Fruit fly (Drosophila melanogaster) whole organism, embryonic: ENCODE data around the gene CG15506.

Experiments used
- Antp ChIP-seq: fragments of 200-800 bp; sonication (Bioruptor generic); optimal IDR thresholded peaks from 3 replicates; lab custom pipeline; 2016; ENCODE audit warnings: missing biosample characterization, missing genetic modification characterization
- Awh ChIP-seq: fragments of 200-800 bp; sonication (Bioruptor generic); IDR thresholded peaks from 2 replicates; pipeline ENCODE4, ENCODE4 v1.3.6; 2022; ENCODE audit warnings: missing biosample characterization, missing genetic modification characterization
- CG10654 ChIP-seq: fragments of 200-800 bp; sonication (Bioruptor generic); optimal IDR thresholded peaks from 2 replicates; lab custom pipeline; 2016; ENCODE audit warnings: missing biosample characterization, missing genetic modification characterization
- CG11085 ChIP-seq: fragments of 200-800 bp; sonication (Bioruptor generic); IDR thresholded peaks from 2 replicates; pipeline ENCODE4 v1.3.6; 2022; ENCODE audit warnings: missing biosample characterization, missing genetic modification characterization
- CG11723 ChIP-seq: fragments of 200-800 bp; sonication (Bioruptor generic); optimal IDR thresholded peaks from 2 replicates; lab custom pipeline; 2017; ENCODE audit warnings: missing biosample characterization, mild to moderate bottlenecking, missing genetic modification characterization
- CG14441 ChIP-seq: fragments of 200-800 bp; sonication (Bioruptor generic); IDR thresholded peaks from 2 replicates; pipeline ENCODE4 v1.3.6; 2022; ENCODE audit warnings: missing biosample characterization, missing genetic modification characterization
- CG15073 ChIP-seq: fragments of 200-800 bp; sonication (Bioruptor generic); optimal IDR thresholded peaks from 2 replicates; lab custom pipeline; 2016; ENCODE audit warnings: missing biosample characterization, missing genetic modification characterization
- CG1602 ChIP-seq: fragments of 200-800 bp; sonication (Bioruptor generic); optimal IDR thresholded peaks from 3 replicates; lab custom pipeline; 2016; ENCODE audit warnings: missing biosample characterization, missing genetic modification characterization
- CG16779 ChIP-seq: fragments of 200-800 bp; sonication (Bioruptor generic); IDR thresholded peaks from 2 replicates; pipeline ENCODE4 v1.3.6; 2022; ENCODE audit warnings: missing biosample characterization, missing genetic modification characterization
- CG2116 ChIP-seq: fragments of 200-800 bp; sonication (Bioruptor generic); optimal IDR thresholded peaks from 3 replicates; lab custom pipeline; 2018; ENCODE audit warnings: missing biosample characterization, mild to moderate bottlenecking, missing genetic modification characterization
- CG34376 ChIP-seq: fragments of 200-800 bp; sonication (Bioruptor generic); optimal IDR thresholded peaks from 2 replicates; lab custom pipeline; 2018; ENCODE audit warnings: missing biosample characterization, mild to moderate bottlenecking, missing genetic modification characterization
- CG3726 ChIP-seq: fragments of 200-800 bp; sonication (Bioruptor generic); IDR thresholded peaks from 3 replicates; pipeline ENCODE4, ENCODE4 v1.3.6; 2022; ENCODE audit warnings: missing biosample characterization, missing genetic modification characterization
- CG3847 ChIP-seq: fragments of 200-800 bp; sonication (Bioruptor generic); IDR thresholded peaks from 2 replicates; pipeline ENCODE4 v1.3.6; 2022; ENCODE audit warnings: missing biosample characterization, missing genetic modification characterization
- CG42726 ChIP-seq: fragments of 200-800 bp; sonication (Bioruptor generic); IDR thresholded peaks from 2 replicates; pipeline ENCODE4 v1.3.6; 2022; ENCODE audit warnings: missing biosample characterization, missing genetic modification characterization; ENCODE audit not compliant: partially characterized antibody
- CG4707 ChIP-seq: fragments of 200-800 bp; sonication (Bioruptor generic); optimal IDR thresholded peaks from 2 replicates; lab custom pipeline; 2018; ENCODE audit warnings: missing biosample characterization, mild to moderate bottlenecking, missing genetic modification characterization, moderate library complexity
- CG6791 ChIP-seq: fragments of 200-800 bp; sonication (Bioruptor generic); IDR thresholded peaks from 3 replicates; pipeline ENCODE4 v1.3.6; 2022; ENCODE audit warnings: missing biosample characterization, missing genetic modification characterization; ENCODE audit not compliant: partially characterized antibody
- CG7786 ChIP-seq: fragments of 200-800 bp; sonication (Bioruptor generic); optimal IDR thresholded peaks from 2 replicates; lab custom pipeline; 2016; ENCODE audit warnings: missing biosample characterization, missing genetic modification characterization
- CG8359 ChIP-seq: fragments of 200-800 bp; sonication (Bioruptor generic); optimal IDR thresholded peaks from 2 replicates; lab custom pipeline; 2017; ENCODE audit warnings: missing biosample characterization, mild to moderate bottlenecking, missing genetic modification characterization, borderline replicate concordance
- CG8388 ChIP-seq: fragments of 200-800 bp; sonication (Bioruptor generic); optimal IDR thresholded peaks from 2 replicates; lab custom pipeline; 2019; ENCODE audit warnings: missing biosample characterization, mild to moderate bottlenecking, missing genetic modification characterization, moderate library complexity
- D19B ChIP-seq: fragments of 200-800 bp; sonication (Bioruptor generic); optimal IDR thresholded peaks from 2 replicates; lab custom pipeline; 2017; ENCODE audit warnings: missing biosample characterization, mild to moderate bottlenecking, missing genetic modification characterization
- Dll ChIP-seq: fragments of 200-800 bp; sonication (Bioruptor generic); IDR thresholded peaks from 4 replicates; pipeline ENCODE4 v1.3.6; 2022; ENCODE audit warnings: missing biosample characterization, missing genetic modification characterization; ENCODE audit not compliant: partially characterized antibody
- Eip74EF ChIP-seq, 2 experiments: fragments of 200-800 bp in 1 of 2; fragments of >200 bp in 1 of 2; sonication (Bioruptor generic) in 1 of 2; optimal IDR thresholded peaks; 2 replicates each; lab custom pipeline; 2017 to 2019; ENCODE audit warnings: missing biosample characterization in 2 of 2, missing genetic modification characterization in 2 of 2, mild to moderate bottlenecking in 1 of 2, moderate library complexity in 1 of 2
- H15 ChIP-seq: fragments of 200-800 bp; sonication (Bioruptor generic); IDR thresholded peaks from 3 replicates; pipeline ENCODE4 v1.3.6; 2022; ENCODE audit warnings: missing biosample characterization, missing genetic modification characterization
- Hand ChIP-seq: fragments of 200-800 bp; sonication (Bioruptor generic); optimal IDR thresholded peaks from 2 replicates; lab custom pipeline; 2017; ENCODE audit warnings: mild to moderate bottlenecking, missing biosample characterization, missing genetic modification reagents, missing genetic modification characterization
- Hr78 ChIP-seq, 2 experiments: fragments of 200-800 bp in 1 of 2; fragments of >200 bp in 1 of 2; sonication (Bioruptor generic) in 1 of 2; optimal IDR thresholded peaks; 2 replicates each; lab custom pipeline; 2017 to 2019; ENCODE audit warnings: missing biosample characterization in 2 of 2, missing genetic modification characterization in 2 of 2, mild to moderate bottlenecking in 1 of 2, moderate library complexity in 1 of 2
- Mad ChIP-seq: fragments of 200-800 bp; sonication (Bioruptor generic); optimal IDR thresholded peaks from 2 replicates; lab custom pipeline; 2016; ENCODE audit warnings: missing biosample characterization, missing genetic modification characterization
- NC2α ChIP-seq: fragments of 200-800 bp; sonication (Bioruptor generic); optimal IDR thresholded peaks from 2 replicates; lab custom pipeline; 2016; ENCODE audit warnings: missing biosample characterization, missing genetic modification characterization
- NFAT ChIP-seq: fragments of 200-800 bp; sonication (Bioruptor generic); IDR thresholded peaks from 2 replicates; pipeline ENCODE4 v1.3.6; 2022; ENCODE audit warnings: missing biosample characterization, missing genetic modification characterization
- Neu2 ChIP-seq: fragments of 200-800 bp; sonication (Bioruptor generic); optimal IDR thresholded peaks from 3 replicates; lab custom pipeline; 2016; ENCODE audit warnings: missing biosample characterization, missing genetic modification characterization, borderline replicate concordance
- Oli ChIP-seq: fragments of 200-800 bp; sonication (Bioruptor generic); optimal IDR thresholded peaks from 2 replicates; lab custom pipeline; 2018; ENCODE audit warnings: missing biosample characterization, mild to moderate bottlenecking, missing genetic modification characterization, moderate library complexity
- PHDP ChIP-seq: fragments of 200-800 bp; sonication (Bioruptor generic); optimal IDR thresholded peaks from 3 replicates; lab custom pipeline; 2018; ENCODE audit warnings: missing biosample characterization, mild to moderate bottlenecking, missing genetic modification characterization, moderate library complexity
- Sry-β ChIP-seq: fragments of 200-800 bp; sonication (Bioruptor generic); optimal IDR thresholded peaks from 2 replicates; lab custom pipeline; 2018; ENCODE audit warnings: missing biosample characterization, mild to moderate bottlenecking, missing genetic modification characterization, moderate library complexity
- ara ChIP-seq: fragments of 200-800 bp; sonication (Bioruptor generic); IDR thresholded peaks from 2 replicates; pipeline ENCODE4 v1.3.6; 2022; ENCODE audit warnings: missing biosample characterization, missing genetic modification characterization
- chm ChIP-seq: fragments of 200-800 bp; sonication (Bioruptor generic); IDR thresholded peaks from 2 replicates; pipeline ENCODE4 v1.3.6; 2022; ENCODE audit warnings: missing biosample characterization, missing genetic modification characterization
- danr ChIP-seq: fragments of 200-800 bp; sonication (Bioruptor generic); IDR thresholded peaks from 2 replicates; pipeline ENCODE4 v1.3.6; 2022; ENCODE audit warnings: missing biosample characterization, missing genetic modification characterization
- ewg ChIP-seq: fragments of 200-800 bp; sonication (Bioruptor generic); optimal IDR thresholded peaks from 3 replicates; lab custom pipeline; 2017; ENCODE audit warnings: mild to moderate bottlenecking, missing biosample characterization, missing genetic modification reagents, missing genetic modification characterization
- fd102C ChIP-seq: fragments of 200-800 bp; sonication (Bioruptor generic); optimal IDR thresholded peaks from 2 replicates; lab custom pipeline; 2018; ENCODE audit warnings: missing biosample characterization, mild to moderate bottlenecking, missing genetic modification characterization, moderate library complexity
- gsb ChIP-seq: fragments of 200-800 bp; sonication (Bioruptor generic); IDR thresholded peaks from 2 replicates; pipeline ENCODE4 v1.3.6; 2022; ENCODE audit warnings: missing biosample characterization, missing genetic modification characterization
- ham ChIP-seq: fragments of 200-800 bp; sonication (Bioruptor generic); IDR thresholded peaks from 2 replicates; pipeline ENCODE4 v1.3.6; 2022; ENCODE audit warnings: missing biosample characterization, missing genetic modification characterization
- luna ChIP-seq: fragments of 200-800 bp; sonication (Bioruptor generic); optimal IDR thresholded peaks from 2 replicates; lab custom pipeline; 2016; ENCODE audit warnings: missing biosample characterization, missing genetic modification characterization
- odd ChIP-seq: fragments of 200-800 bp; sonication (Bioruptor generic); optimal IDR thresholded peaks from 2 replicates; lab custom pipeline; 2017; ENCODE audit warnings: missing biosample characterization, mild to moderate bottlenecking, missing genetic modification characterization
- pfk ChIP-seq: fragments of 200-800 bp; sonication (Bioruptor generic); optimal IDR thresholded peaks from 2 replicates; lab custom pipeline; 2018; ENCODE audit warnings: missing biosample characterization, mild to moderate bottlenecking, missing genetic modification characterization, moderate library complexity
- psq ChIP-seq: fragments of 200-800 bp; sonication (Bioruptor generic); optimal IDR thresholded peaks from 2 replicates; lab custom pipeline; 2017; ENCODE audit warnings: missing biosample characterization, missing genetic modification characterization
- rib ChIP-seq: fragments of 200-800 bp; sonication (Bioruptor generic); IDR thresholded peaks from 2 replicates; pipeline ENCODE4 v1.3.6; 2022; ENCODE audit warnings: missing biosample characterization, missing genetic modification characterization
- sens-2 ChIP-seq: fragments of 200-800 bp; sonication (Bioruptor generic); IDR thresholded peaks from 2 replicates; pipeline ENCODE4 v1.3.6; 2022; ENCODE audit warnings: missing biosample characterization, missing genetic modification characterization
- shn ChIP-seq: fragments of 200-800 bp; sonication (Bioruptor generic); optimal IDR thresholded peaks from 3 replicates; lab custom pipeline; 2016; ENCODE audit warnings: missing biosample characterization, missing genetic modification characterization
- sr ChIP-seq: fragments of 200-800 bp; sonication (Bioruptor generic); IDR thresholded peaks from 3 replicates; pipeline ENCODE4 v1.3.6; 2022; ENCODE audit warnings: missing biosample characterization, missing genetic modification characterization
- tin ChIP-seq: fragments of 200-800 bp; sonication (Bioruptor generic); optimal IDR thresholded peaks from 3 replicates; lab custom pipeline; 2016; ENCODE audit warnings: missing biosample characterization, missing genetic modification characterization
- wdn ChIP-seq: fragments of 200-800 bp; sonication (Bioruptor generic); IDR thresholded peaks from 2 replicates; pipeline ENCODE4 v1.3.6; 2022; ENCODE audit warnings: missing biosample characterization, missing genetic modification characterization
- wor ChIP-seq: fragments of 200-800 bp; sonication (Bioruptor generic); IDR thresholded peaks from 2 replicates; pipeline ENCODE4 v1.3.6; 2022; ENCODE audit warnings: missing biosample characterization, missing genetic modification characterization

CG15506 gene

DNA sequence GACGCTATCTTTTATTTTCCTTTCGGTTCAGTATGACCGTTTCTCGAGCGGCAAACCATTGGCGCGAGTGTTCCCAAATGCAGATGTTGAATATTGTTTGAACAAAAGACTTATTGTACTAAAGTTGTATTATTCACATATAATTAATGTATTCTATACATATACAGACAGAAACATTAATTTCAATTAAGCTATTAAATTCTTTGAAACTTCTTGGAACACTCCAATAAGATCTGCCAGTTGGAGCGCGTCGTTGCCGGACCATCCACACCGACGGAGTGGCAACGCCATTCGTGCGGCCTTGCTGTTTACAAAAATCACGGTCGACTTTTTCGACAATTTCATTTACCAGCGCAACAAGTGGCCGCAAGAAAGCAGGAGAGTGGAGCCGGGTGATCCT, 26.6 kb downstream of the CG15506 start, which contains the start of the genes Wdr24 and IntS11 (continued):
- peak; percentile 73 for TF ChIP-seq CG7786 (GFP tag; lab: Kevin White, UChicago)
- peak; percentile 88 for TF ChIP-seq wdn (GFP tag; lab: Robert Waterston, UW)
- TF ChIP-seq H15 (GFP tag; lab: Robert Waterston, UW), result peak; percentile 88
- no peak for TF ChIP-seq CG4707 (GFP tag; lab: Kevin White, UChicago)
- no peak for TF ChIP-seq Eip74EF (GFP tag; optimal IDR thresholded peaks at IDR 0.05; lab: Kevin White, UChicago)
- TF ChIP-seq ham, result peak; percentile 77; the same call in 1 of the 2 replicates
- no peak for TF ChIP-seq D19B (GFP tag; lab: Kevin White, UChicago)
- TF ChIP-seq CG11723, result no peak
- peak; percentile 36; the same call in 1 of the 2 replicates for TF ChIP-seq CG16779 (GFP tag; lab: Robert Waterston, UW)
- TF ChIP-seq NFAT (GFP tag; lab: Robert Waterston, UW), result peak; percentile 95
- TF ChIP-seq tin (GFP tag; lab: Kevin White, UChicago), result peak; percentile 58
- TF ChIP-seq CG3847 (GFP tag; lab: Robert Waterston, UW), result peak; percentile 96
- TF ChIP-seq ara (GFP tag; lab: Robert Waterston, UW), result peak; percentile 81
- TF ChIP-seq odd, result no peak
- 0 out of 4 replicates have a peak, but pooled peaks have one; percentile 42 for TF ChIP-seq Dll (GFP tag; lab: Robert Waterston, UW)
- peak; percentile 91 for TF ChIP-seq rib (GFP tag; lab: Robert Waterston, UW)
- no peak for TF ChIP-seq pfk
- TF ChIP-seq Mad (GFP tag; lab: Kevin White, UChicago), result peak; percentile 64
- peak; percentile 81 for TF ChIP-seq CG2116 (GFP tag; lab: Kevin White, UChicago)
- no peak for TF ChIP-seq Sry-β
- TF ChIP-seq Antp, result peak; percentile 58
- TF ChIP-seq CG6791, result no peak
- TF ChIP-seq chm (GFP tag; lab: Robert Waterston, UW), result peak; percentile 69
- no peak for TF ChIP-seq NC2α (GFP tag; lab: Kevin White, UChicago)
- peak; percentile 92 for TF ChIP-seq CG11085 (GFP tag; lab: Robert Waterston, UW)
- TF ChIP-seq Hr78 (GFP tag; optimal IDR thresholded peaks at IDR 0.05; lab: Kevin White, UChicago), result no peak
- peak; percentile 86 for TF ChIP-seq gsb (GFP tag; lab: Robert Waterston, UW)
- peak; percentile 74 for TF ChIP-seq Awh (GFP tag; lab: Robert Waterston, UW)
- no peak for TF ChIP-seq Neu2 (GFP tag; lab: Kevin White, UChicago)
- TF ChIP-seq PHDP, result peak; percentile 83
- peak; percentile 60 for TF ChIP-seq ewg (GFP tag; lab: Kevin White, UChicago)
- no peak for TF ChIP-seq CG8359 (GFP tag; lab: Kevin White, UChicago)
- TF ChIP-seq CG42726 (GFP tag; lab: Robert Waterston, UW), result no peak
- TF ChIP-seq CG8388 (GFP tag; lab: Kevin White, UChicago), result no peak
- TF ChIP-seq sr (GFP tag; lab: Robert Waterston, UW), result peak; percentile 31; the same call in 1 of the 3 replicates
- TF ChIP-seq danr (GFP tag; lab: Robert Waterston, UW), result peak; percentile 90
- TF ChIP-seq CG34376 (GFP tag; lab: Kevin White, UChicago), result peak; percentile 60
- peak; percentile 69 for TF ChIP-seq wor (GFP tag; lab: Robert Waterston, UW)
- TF ChIP-seq shn (GFP tag; lab: Kevin White, UChicago), result peak; percentile 77
- 0 out of 2 replicates have a peak, but pooled peaks have one; percentile 27 for TF ChIP-seq sens-2
- TF ChIP-seq luna (GFP tag; lab: Kevin White, UChicago), result peak; percentile 12
- no peak for TF ChIP-seq fd102C (GFP tag; lab: Kevin White, UChicago)
- peak; percentile 96 for TF ChIP-seq CG14441
- TF ChIP-seq psq (GFP tag; lab: Kevin White, UChicago), result peak; percentile 28
- peak; percentile 85; the same call in 2 of the 3 replicates for TF ChIP-seq CG3726 (GFP tag; lab: Robert Waterston, UW)
- TF ChIP-seq Hand, result peak; percentile 49
- no peak for TF ChIP-seq CG15073 (GFP tag; lab: Kevin White, UChicago)
- TF ChIP-seq CG10654 (GFP tag; lab: Kevin White, UChicago), result peak; percentile 48
- peak; percentile 70 for TF ChIP-seq Oli
- TF ChIP-seq CG1602 (GFP tag; lab: Kevin White, UChicago), result peak; percentile 84
